Worm (Caenorhabditis elegans) whole organism, L4/young adult: Measurements from ENCODE around the gene olrn-1.

ENCODE experiments used
- W03F9.2 ChIP-seq: fragments of 150-350 bp; optimal IDR thresholded peaks from 2 replicates; lab custom pipeline; 2014; ENCODE audit warnings: missing biosample characterization, missing genetic modification characterization
- him-1 ChIP-seq: sonication (generic microtip); optimal IDR thresholded peaks from 2 replicates; lab custom pipeline; 2016; ENCODE audit warnings: missing genotype, missing genetic modification reagents, missing genetic modification characterization, missing compliant biosample characterization

DNA sequence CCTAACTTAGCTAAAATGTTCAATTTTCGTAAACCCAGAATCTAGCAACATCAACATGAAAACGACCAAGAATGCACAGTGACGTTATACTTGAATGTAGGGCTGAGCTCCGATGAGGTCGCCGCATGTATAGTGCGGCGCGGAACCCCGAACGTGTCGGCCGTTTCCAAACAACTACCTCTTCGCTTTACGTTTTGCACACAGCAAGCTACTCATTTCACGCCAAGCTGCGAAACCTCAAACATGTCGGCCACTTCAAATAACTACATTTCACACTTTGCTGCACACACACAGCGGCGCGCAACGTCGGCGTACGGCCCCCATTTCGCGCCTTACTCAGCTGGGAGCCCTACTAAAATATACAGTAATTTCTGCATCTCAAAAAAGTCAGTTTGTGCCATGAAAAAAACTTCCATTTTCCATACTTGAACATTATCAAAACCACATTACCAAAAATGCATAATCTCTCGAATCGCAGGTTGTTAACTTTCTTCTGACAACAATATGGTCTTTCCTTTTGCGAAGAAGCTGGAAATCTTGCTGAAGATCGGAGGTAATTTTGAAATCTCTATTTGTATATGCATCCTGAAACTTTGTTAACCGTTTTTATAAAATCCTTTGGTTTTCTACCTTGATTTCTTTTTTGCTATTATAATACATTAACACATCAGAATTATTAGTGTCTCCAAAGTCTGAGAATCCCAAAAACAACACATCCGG is 34.8 kb upstream of the olrn-1 start, which contains the start of gene H13N06.7:
- TF ChIP-seq him-1 (tag; lab: Kevin White, UChicago): no peak
- TF ChIP-seq W03F9.2: no peak
